Worm (Caenorhabditis elegans) whole organism, mixed stage, embryonic: ENCODE results near the gene srd-2.
A peak's percentile ranks its signal among the peaks of the same experiment; 100 is the strongest.

Source experiments
- elt-3 ChIP-seq: fragments of 150-350 bp; optimal IDR thresholded peaks from 2 replicates; lab custom pipeline; 2014; ENCODE audit warnings: missing biosample characterization, missing genetic modification characterization
- flh-1 ChIP-seq: fragments of 200-800 bp; sonication (Bioruptor generic); optimal IDR thresholded peaks from 2 replicates; lab custom pipeline; 2018; ENCODE audit warnings: mild to moderate bottlenecking, missing genetic modification characterization, moderate library complexity, missing compliant biosample characterization
- lsy-2 ChIP-seq: fragments of 150-350 bp; optimal IDR thresholded peaks from 2 replicates; lab custom pipeline; 2014; ENCODE audit warnings: missing biosample characterization, missing genetic modification characterization
- mls-2 ChIP-seq: sonication (generic microtip); optimal IDR thresholded peaks from 2 replicates; lab custom pipeline; 2016; ENCODE audit warnings: mild to moderate bottlenecking, missing genetic modification characterization, moderate library complexity, missing compliant biosample characterization
- nhr-12 ChIP-seq: fragments of 150-350 bp; optimal IDR thresholded peaks from 2 replicates; lab custom pipeline; 2014; ENCODE audit warnings: missing biosample characterization, missing genetic modification characterization
- nhr-237 ChIP-seq: fragments of 150-350 bp; optimal IDR thresholded peaks from 2 replicates; lab custom pipeline; 2014; ENCODE audit warnings: missing biosample characterization, missing genetic modification characterization
- nhr-28 ChIP-seq: fragments of 150-350 bp; optimal IDR thresholded peaks from 2 replicates; lab custom pipeline; 2014; ENCODE audit warnings: missing biosample characterization, missing genetic modification characterization
- pha-4 ChIP-seq: fragments of 150-350 bp; optimal IDR thresholded peaks from 2 replicates; lab custom pipeline; 2018; ENCODE audit warnings: missing biosample characterization, missing genetic modification reagents, missing genetic modification characterization
- sem-2 ChIP-seq: fragments of 200-800 bp; sonication (Bioruptor generic); optimal IDR thresholded peaks from 2 replicates; lab custom pipeline; 2018; ENCODE audit warnings: mild to moderate bottlenecking, missing genetic modification characterization, missing compliant biosample characterization
- snpc-4 ChIP-seq: fragments of 150-350 bp; optimal IDR thresholded peaks from 2 replicates; lab custom pipeline; 2014; ENCODE audit warnings: missing biosample characterization, missing genetic modification characterization
- unc-39 ChIP-seq: fragments of 150-350 bp; optimal IDR thresholded peaks from 2 replicates; lab custom pipeline; 2014; ENCODE audit warnings: missing biosample characterization, missing genetic modification characterization
- zip-8 ChIP-seq: fragments of 150-350 bp; optimal IDR thresholded peaks from 2 replicates; lab custom pipeline; 2014; ENCODE audit warnings: missing biosample characterization, missing genetic modification characterization
- ztf-11 ChIP-seq: fragments of 150-350 bp; optimal IDR thresholded peaks from 2 replicates; lab custom pipeline; 2014; ENCODE audit warnings: missing biosample characterization, missing genetic modification characterization

DNA sequence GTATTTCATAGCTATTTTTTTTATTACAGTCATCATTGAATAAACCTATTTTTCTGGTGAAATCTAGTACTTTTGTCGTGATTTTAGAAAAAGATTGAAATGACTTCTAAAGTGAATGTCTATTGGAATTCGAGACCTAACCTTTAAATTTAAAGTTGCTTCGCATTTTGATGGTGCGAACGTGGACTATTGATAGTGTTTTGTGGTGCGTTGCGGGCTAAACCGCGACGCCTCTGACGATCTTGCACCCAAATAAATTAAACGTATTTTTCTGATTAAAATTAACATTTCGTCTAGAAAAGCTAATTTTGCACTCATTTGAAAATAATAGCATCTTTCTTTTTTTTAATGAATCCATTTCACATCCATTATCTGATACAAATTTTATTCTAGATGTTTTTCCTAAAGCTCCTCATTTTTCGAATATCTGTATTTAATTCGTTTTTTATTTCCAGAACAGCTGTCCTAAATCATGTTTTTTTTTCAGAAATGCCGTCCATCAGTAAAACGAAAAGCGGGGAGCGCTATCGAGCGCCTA lies 15.2 kb downstream of the srd-2 start, which contains the start of gene wbp-11:
- TF ChIP-seq lsy-2 (tag; lab: Kevin White, UChicago) = peak; percentile 2
- no peak for TF ChIP-seq nhr-12 (tag; lab: Kevin White, UChicago)
- TF ChIP-seq zip-8 (tag; lab: Kevin White, UChicago) = no peak
- no peak for TF ChIP-seq sem-2 (GFP tag; lab: Kevin White, UChicago)
- TF ChIP-seq elt-3 (tag; lab: Kevin White, UChicago) = no peak
- no peak for TF ChIP-seq flh-1 (GFP tag; lab: Kevin White, UChicago)
- TF ChIP-seq unc-39 = no peak
- no peak for TF ChIP-seq ztf-11
- TF ChIP-seq mls-2 = no peak
- no peak for TF ChIP-seq pha-4 (tag; lab: Kevin White, UChicago)
- no peak for TF ChIP-seq nhr-28
- no peak for TF ChIP-seq nhr-237 (tag; lab: Kevin White, UChicago)
- TF ChIP-seq snpc-4 = no peak
